Fruit fly (Drosophila melanogaster) whole organism: ENCODE results near the gene Fer3.

Experiments
- Dll ChIP-seq: fragments of >200 bp; optimal IDR thresholded peaks from 2 replicates; lab custom pipeline; 2017
- EcR ChIP-seq, 2 experiments: fragments of >200 bp; optimal IDR thresholded peaks; 2 replicates each; lab custom pipeline; 2017; ENCODE audit warnings: missing biosample characterization in 2 of 2, missing genetic modification characterization in 2 of 2, missing genetic modification reagents in 2 of 2
- pan ChIP-seq: fragments of >200 bp; optimal IDR thresholded peaks from 2 replicates; lab custom pipeline; 2017
- psq ChIP-seq: fragments of >200 bp; optimal IDR thresholded peaks from 2 replicates; lab custom pipeline; 2017
- usp ChIP-seq: fragments of >200 bp; optimal IDR thresholded peaks from 2 replicates; lab custom pipeline; 2017; ENCODE audit warnings: missing biosample characterization, missing genetic modification characterization, mixed read lengths

Gene Fer3

DNA sequence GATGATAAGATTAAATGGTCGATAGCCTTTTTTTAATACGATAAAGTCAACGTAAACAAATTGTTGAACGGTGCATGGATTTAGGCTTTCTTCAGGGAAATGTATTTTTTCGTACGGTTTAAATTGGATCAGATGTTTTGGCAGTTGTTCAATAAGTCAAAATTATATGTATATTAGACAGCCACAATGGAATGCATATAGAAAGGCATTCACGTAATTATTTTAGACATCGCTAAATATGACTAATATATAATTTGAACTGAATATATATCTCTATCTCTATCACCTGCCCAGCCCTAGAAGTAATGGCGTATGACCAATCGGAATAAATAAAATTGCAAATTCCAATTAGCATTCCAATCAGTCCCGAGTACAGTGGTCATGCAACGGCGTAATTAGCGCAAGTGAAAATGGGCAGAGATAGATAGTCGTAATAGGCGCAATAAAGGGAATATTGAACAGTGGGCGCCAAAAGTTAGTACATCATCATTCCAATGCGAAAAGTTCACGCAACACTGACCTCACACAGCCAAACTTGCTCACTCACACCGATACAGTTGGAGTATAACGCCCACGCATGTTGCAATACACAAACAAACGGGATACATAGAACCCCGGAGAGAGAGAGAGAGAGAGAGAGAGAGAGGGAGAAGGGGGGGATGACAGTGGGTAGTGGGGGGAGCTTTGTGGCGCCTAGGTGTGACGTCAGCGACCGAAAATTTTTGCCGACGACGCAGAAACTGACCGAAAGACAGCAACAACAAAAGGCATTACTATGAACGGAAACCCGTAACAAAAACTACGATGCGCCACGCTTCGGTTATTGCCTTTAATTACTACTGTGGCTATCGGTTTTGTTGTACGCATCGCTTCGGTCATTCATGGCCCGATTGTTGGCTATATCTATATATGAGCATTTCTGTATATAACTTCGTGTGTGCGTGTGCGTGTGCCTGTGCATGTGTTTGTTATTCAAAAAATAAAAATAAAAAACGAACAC lies 45.5 kb downstream of the Fer3 start:
- peak in 1 of 2 experiments; percentile 12 for TF ChIP-seq EcR (GFP tag; optimal IDR thresholded peaks at IDR 0.05; lab: Kevin White, UChicago)
- TF ChIP-seq psq (lab: Kevin White, UChicago): no peak

DNA sequence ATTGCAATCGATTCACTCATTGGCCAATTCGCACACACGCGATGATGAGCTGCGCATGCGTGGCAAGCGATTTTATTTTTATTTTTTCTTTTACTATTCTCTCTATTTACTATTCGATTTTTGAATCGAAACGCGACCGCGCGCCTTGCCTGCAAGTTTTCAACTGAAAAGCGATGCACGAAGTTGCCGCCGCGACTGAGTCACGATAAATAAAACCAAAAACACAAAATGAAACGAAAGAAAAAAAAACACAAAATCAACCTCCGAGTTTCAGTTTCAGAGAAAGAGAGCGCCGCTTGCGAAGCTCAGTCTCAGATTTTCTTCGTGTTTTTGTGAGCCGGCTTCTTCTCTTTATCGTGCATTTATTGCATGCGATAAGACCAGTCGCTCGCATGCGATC lies 47.3 kb downstream of the Fer3 start:
- TF ChIP-seq pan (lab: Kevin White, UChicago) (no peak), EcR (GFP tag; optimal IDR thresholded peaks at IDR 0.05; lab: Kevin White, UChicago) (no peak), usp (no peak), Dll (lab: Kevin White, UChicago) (no peak), psq (lab: Kevin White, UChicago) (no peak)
